Fruit fly (Drosophila melanogaster): ENCODE data around the gene CG8004.

The CG8004 gene

dm6 chr3L:19914833-19915232 lies 13.5 kb downstream of the CG8004 start, which contains the start of gene Rpn1 (continued):
- TF ChIP-seq Stat92E (GFP tag; optimal IDR thresholded peaks at IDR 0.05) (no peak), CG10654 (GFP tag; optimal IDR thresholded peaks at IDR 0.05) (no peak), danr (GFP tag; IDR thresholded peaks at IDR 0.05) (no peak), CrebB (tag; optimal IDR thresholded peaks at IDR 0.05) (no peak), CG4424 (GFP tag; optimal IDR thresholded peaks at IDR 0.05) (no peak), sisA (GFP tag; IDR thresholded peaks at IDR 0.05) (no peak), CG14965 (GFP tag; optimal IDR thresholded peaks at IDR 0.05; ENCODE audit: borderline replicate concordance) (no peak), gem (tag; optimal IDR thresholded peaks at IDR 0.05) (no peak), CG13123 (GFP tag; optimal IDR thresholded peaks at IDR 0.05) (no peak), Trl (optimal IDR thresholded peaks at IDR 0.05) (no peak), Trl (GFP tag; optimal IDR thresholded peaks at IDR 0.05) (no peak), CG1602 (GFP tag; optimal IDR thresholded peaks at IDR 0.05) (no peak), CG3995 (GFP tag; optimal IDR thresholded peaks at IDR 0.05) (peak; percentile 98), CG8359 (GFP tag; optimal IDR thresholded peaks at IDR 0.05; ENCODE audit: borderline replicate concordance) (no peak), Bgb (GFP tag; IDR thresholded peaks at IDR 0.05; ENCODE audit: partially characterized antibody) (peak; percentile 55; the same call in 1 of the 2 replicates), al (GFP tag; IDR thresholded peaks at IDR 0.05) (no peak), CG3163 (GFP tag; optimal IDR thresholded peaks at IDR 0.05) (no peak), CG17359 (tag; optimal IDR thresholded peaks at IDR 0.05) (no peak), CG42726 (GFP tag; IDR thresholded peaks at IDR 0.05; ENCODE audit: partially characterized antibody) (peak; percentile 49; the same call in 1 of the 2 replicates), E2f2 (GFP tag; IDR thresholded peaks at IDR 0.05) (peak; percentile 88), CG15601 (tag; optimal IDR thresholded peaks at IDR 0.05) (peak; percentile 43), trem (tag; optimal IDR thresholded peaks at IDR 0.05) (peak; percentile 26), schlank (tag; optimal IDR thresholded peaks at IDR 0.05) (no peak), bab2 (GFP tag; optimal IDR thresholded peaks at IDR 0.05) (no peak), hkb (optimal IDR thresholded peaks at IDR 0.05) (no peak), hkb (GFP tag; IDR thresholded peaks at IDR 0.05) (no peak), CG8765 (GFP tag; IDR thresholded peaks at IDR 0.05) (no peak), Dip2 (GFP tag; IDR thresholded peaks at IDR 0.05) (no peak), CG4707 (GFP tag; optimal IDR thresholded peaks at IDR 0.05) (no peak), vnd (GFP tag; IDR thresholded peaks at IDR 0.05; ENCODE audit: partially characterized antibody) (0 out of 3 replicates have a peak, but pooled peaks have one; percentile 33), CG17568 (GFP tag; optimal IDR thresholded peaks at IDR 0.05) (no peak), Nf-YC (tag; optimal IDR thresholded peaks at IDR 0.05) (no peak), CG11456 (GFP tag; IDR thresholded peaks at IDR 0.05) (no peak), odd (GFP tag; optimal IDR thresholded peaks at IDR 0.05) (no peak), Lim3 (GFP tag; IDR thresholded peaks at IDR 0.05) (no peak), Scr (GFP tag; IDR thresholded peaks at IDR 0.05; ENCODE audit: partially characterized antibody) (peak; percentile 59), Myb (GFP tag; optimal IDR thresholded peaks at IDR 0.05) (peak; percentile 82), HmgD (GFP tag; optimal IDR thresholded peaks at IDR 0.05) (peak; percentile 67), HmgZ (tag; optimal IDR thresholded peaks at IDR 0.05) (peak; percentile 74), exex (tag; optimal IDR thresholded peaks at IDR 0.05) (no peak), Atf-2 (GFP tag; optimal IDR thresholded peaks at IDR 0.05) (no peak), da (GFP tag; optimal IDR thresholded peaks at IDR 0.05) (no peak), otp (GFP tag; IDR thresholded peaks at IDR 0.05) (no peak), CG17612 (GFP tag; IDR thresholded peaks at IDR 0.05) (no peak), inv (GFP tag; IDR thresholded peaks at IDR 0.05; ENCODE audit: partially characterized antibody) (0 out of 2 replicates have a peak, but pooled peaks have one; percentile 26), tap (tag; optimal IDR thresholded peaks at IDR 0.05) (no peak), row (GFP tag; IDR thresholded peaks at IDR 0.05) (peak; percentile 82), CG7271 (tag; optimal IDR thresholded peaks at IDR 0.05) (no peak), zf30C (GFP tag; optimal IDR thresholded peaks at IDR 0.05) (no peak), corto (GFP tag; optimal IDR thresholded peaks at IDR 0.05) (no peak), CG17328 (GFP tag; IDR thresholded peaks at IDR 0.05) (no peak), CG6765 (GFP tag; optimal IDR thresholded peaks at IDR 0.05) (no peak)
